Worm (Caenorhabditis elegans) whole organism, L2 larva: ENCODE measurements around the gene Y43C5B.3.

Source experiments
- egl-27 ChIP-seq: sonication (generic microtip); optimal IDR thresholded peaks from 3 replicates; lab custom pipeline; 2017; ENCODE audit warnings: missing biosample characterization, missing genetic modification reagents, missing genetic modification characterization
- elt-3 ChIP-seq: sonication (generic microtip); optimal IDR thresholded peaks from 2 replicates; lab custom pipeline; 2017; ENCODE audit warnings: missing biosample characterization, missing genetic modification characterization
- fos-1 ChIP-seq: fragments of 150-350 bp; optimal IDR thresholded peaks from 2 replicates; lab custom pipeline; 2014; ENCODE audit warnings: missing biosample characterization, missing genetic modification characterization
- gmeb-1 ChIP-seq: fragments of 150-350 bp; optimal IDR thresholded peaks from 2 replicates; lab custom pipeline; 2014; ENCODE audit warnings: missing biosample characterization, missing genetic modification characterization
- lin-39 ChIP-seq: fragments of 150-350 bp; optimal IDR thresholded peaks from 2 replicates; lab custom pipeline; 2014; ENCODE audit warnings: missing biosample characterization, missing genetic modification reagents, missing genetic modification characterization
- mab-5 ChIP-seq: fragments of 150-350 bp; optimal IDR thresholded peaks from 2 replicates; lab custom pipeline; 2014; ENCODE audit warnings: missing biosample characterization, missing genetic modification characterization
- mdl-1 ChIP-seq, 2 experiments: fragments of 150-350 bp in 1 of 2; sonication (generic microtip) in 1 of 2; optimal IDR thresholded peaks; 2 replicates each; lab custom pipeline; 2017; ENCODE audit warnings: missing biosample characterization in 2 of 2, missing genetic modification characterization in 2 of 2
- nhr-11 ChIP-seq: fragments of 150-350 bp; optimal IDR thresholded peaks from 2 replicates; lab custom pipeline; 2014; ENCODE audit warnings: missing biosample characterization, missing genetic modification characterization
- nhr-129 ChIP-seq: fragments of 150-350 bp; optimal IDR thresholded peaks from 2 replicates; lab custom pipeline; 2014; ENCODE audit warnings: missing biosample characterization, missing genetic modification characterization
- snpc-4 ChIP-seq: fragments of 150-350 bp; optimal IDR thresholded peaks from 2 replicates; lab custom pipeline; 2014; ENCODE audit warnings: missing biosample characterization, missing genetic modification characterization
- unc-62 ChIP-seq: fragments of 150-350 bp; optimal IDR thresholded peaks from 2 replicates; lab custom pipeline; 2014; ENCODE audit warnings: missing biosample characterization, missing genetic modification reagents, missing genetic modification characterization
- zag-1 ChIP-seq: fragments of 150-350 bp; optimal IDR thresholded peaks from 2 replicates; lab custom pipeline; 2014; ENCODE audit warnings: missing biosample characterization, missing genetic modification characterization
- ztf-11 ChIP-seq: sonication (generic microtip); optimal IDR thresholded peaks from 2 replicates; lab custom pipeline; 2017; ENCODE audit warnings: missing biosample characterization, missing genetic modification characterization

DNA sequence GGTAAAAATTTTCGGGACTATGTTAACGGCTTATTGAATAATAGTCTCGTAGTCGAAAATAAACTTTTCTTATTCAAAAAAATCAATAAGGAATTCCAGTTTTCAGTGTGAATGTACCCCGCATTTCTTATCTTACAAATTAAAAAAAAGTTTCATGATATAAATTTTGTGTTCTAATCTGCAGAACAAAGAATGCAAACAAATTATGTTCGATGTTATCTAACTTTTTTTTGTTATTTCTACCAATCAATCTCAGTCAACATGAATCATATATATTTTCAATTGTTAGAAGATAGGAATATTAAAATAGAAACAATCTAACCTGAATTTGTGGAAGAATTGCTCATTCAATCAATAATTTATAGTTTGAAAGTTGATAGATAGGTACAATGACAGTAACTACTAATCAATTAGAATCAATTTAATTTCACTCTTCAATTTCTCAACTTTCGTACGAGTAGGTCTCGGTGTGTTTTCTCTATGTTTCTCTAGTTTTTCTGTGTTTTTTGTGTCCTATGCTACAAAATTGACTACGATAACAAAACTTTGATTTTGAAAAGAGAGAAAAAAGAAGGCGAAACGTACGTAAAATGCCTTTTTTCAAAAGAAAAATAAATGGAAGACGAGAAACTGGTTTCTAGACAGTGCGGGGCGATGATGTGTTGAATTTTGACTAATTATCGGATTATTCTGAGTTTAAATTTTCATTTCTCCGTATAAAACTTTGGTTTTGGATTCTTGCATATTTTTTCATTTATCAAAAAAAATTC, at the start of gene Y43C5B.3, which contains the start of gene unc-43:
- TF ChIP-seq egl-27, result no peak
- TF ChIP-seq nhr-11, result no peak
- TF ChIP-seq lin-39 (tag; lab: Kevin White, UChicago), result no peak
- no peak for TF ChIP-seq ztf-11 (tag; lab: Kevin White, UChicago)
- no peak for TF ChIP-seq mab-5 (tag; lab: Kevin White, UChicago)
- TF ChIP-seq mdl-1 (tag; optimal IDR thresholded peaks at IDR 0.05; lab: Kevin White, UChicago), result no peak
- TF ChIP-seq fos-1 (tag; lab: Kevin White, UChicago), result peak; percentile 62
- TF ChIP-seq zag-1 (tag; lab: Kevin White, UChicago), result no peak
- TF ChIP-seq unc-62 (GFP tag; lab: Kevin White, UChicago), result no peak
- no peak for TF ChIP-seq snpc-4 (tag; lab: Kevin White, UChicago)
- no peak for TF ChIP-seq nhr-129
- no peak for TF ChIP-seq gmeb-1 (tag; lab: Kevin White, UChicago)
- no peak for TF ChIP-seq elt-3
